Worm (Caenorhabditis elegans): Measurements from ENCODE around the gene Y71H2AM.11.

Gene Y71H2AM.11

DNA sequence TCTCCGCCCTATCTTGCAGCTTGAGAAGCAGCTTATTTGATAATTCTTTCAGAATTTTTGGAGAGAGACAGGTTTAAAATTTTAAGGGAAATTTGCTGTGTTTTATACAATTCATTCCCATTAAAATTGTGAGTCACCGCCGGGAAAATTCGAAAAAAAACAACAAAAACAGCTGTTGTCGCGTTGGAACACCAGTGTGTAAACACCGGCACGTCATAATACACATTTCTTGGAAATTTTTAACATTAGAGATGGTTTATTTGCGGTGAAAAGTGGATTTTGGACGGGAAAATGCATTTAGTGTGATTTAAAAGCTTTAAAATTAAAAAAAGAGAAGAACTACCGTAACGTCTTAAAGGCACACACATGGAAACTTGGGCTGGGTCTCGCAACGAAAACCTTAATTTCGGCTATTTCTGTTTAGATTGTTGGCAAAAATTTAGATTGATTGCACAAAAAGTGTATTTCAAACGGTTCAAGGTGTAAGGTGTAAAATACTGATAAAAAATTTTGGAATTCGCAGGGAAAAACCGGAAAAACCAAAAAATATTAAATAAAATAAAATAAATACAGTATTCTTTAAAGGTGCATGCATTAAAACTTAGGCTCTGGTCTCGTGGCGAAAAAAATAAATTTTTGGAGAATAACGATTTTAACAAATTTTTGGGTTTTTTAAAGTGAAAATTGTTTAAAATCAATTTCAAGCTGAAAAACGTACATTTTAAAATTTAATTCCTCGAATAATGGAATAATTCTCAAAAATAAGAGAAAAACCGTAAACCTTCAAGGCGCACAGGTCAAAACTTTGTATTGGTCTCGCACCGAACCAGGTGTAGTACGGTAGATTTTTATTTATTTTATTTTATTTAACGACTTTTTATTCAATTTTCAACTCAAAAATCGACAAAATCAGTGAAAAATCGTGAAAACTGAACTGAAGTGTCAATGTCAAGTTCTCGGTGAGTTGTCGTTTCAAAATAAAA is 620 bp upstream of the Y71H2AM.11 start, which contains the start of gene cosa-1 (continued):
- TF ChIP-seq pbrm-1 (GFP tag; IDR thresholded peaks at IDR 0.05) (no peak), madf-3 (GFP tag; IDR thresholded peaks at IDR 0.05) (no peak), sptf-2 (GFP tag; optimal IDR thresholded peaks at IDR 0.05) (no peak), B0035.1 (tag; optimal IDR thresholded peaks at IDR 0.05) (no peak), let-526 (GFP tag; IDR thresholded peaks at IDR 0.05) (no peak), F49E8.2 (tag; optimal IDR thresholded peaks at IDR 0.05; ENCODE audit: insufficient read depth) (no peak), snpc-1.1 (tag; optimal IDR thresholded peaks at IDR 0.05; ENCODE audit: insufficient read depth) (no peak), egl-18 (GFP tag; IDR thresholded peaks at IDR 0.05) (no peak), him-1 (tag; optimal IDR thresholded peaks at IDR 0.05) (no peak), ama-1 (optimal IDR thresholded peaks at IDR 0.05) (no peak), ama-1 (GFP tag; optimal IDR thresholded peaks at IDR 0.05) (no peak), lsl-1 (GFP tag; optimal IDR thresholded peaks at IDR 0.05) (peak; percentile 99), akir-1 (GFP tag; optimal IDR thresholded peaks at IDR 0.05) (no peak), let-607 (tag; optimal IDR thresholded peaks at IDR 0.05) (peak in 1 of 2 experiments; percentile 56)

DNA sequence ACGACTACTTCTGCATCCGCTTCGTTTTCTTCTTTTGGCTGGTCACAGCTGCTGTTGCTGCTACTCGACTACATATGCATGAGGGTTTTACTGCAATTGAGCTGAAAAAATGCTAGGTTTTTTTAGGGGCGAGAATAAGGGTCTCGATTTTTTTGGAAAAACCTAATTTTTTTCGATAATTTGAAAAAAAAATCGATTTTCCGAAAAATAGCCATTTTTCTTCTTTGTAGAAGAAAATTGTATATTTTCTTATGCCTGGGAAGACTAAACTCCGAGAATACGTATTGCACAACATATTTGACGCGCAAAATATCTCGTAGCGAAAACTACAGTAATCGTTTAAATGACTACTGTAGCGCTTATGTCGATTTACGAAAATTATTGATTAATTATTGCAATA is 8.4 kb downstream of the Y71H2AM.11 start, which contains the start of gene tmem-132:
Gene tmem-132 (minus strand): TSS at position 101 of the 400 bp plus-strand sequence.
- TF ChIP-seq unc-130 (GFP tag; optimal IDR thresholded peaks at IDR 0.05) (no peak), mcd-1 (GFP tag; IDR thresholded peaks at IDR 0.05) (peak; percentile 22; the same call in 1 of the 2 replicates)

DNA sequence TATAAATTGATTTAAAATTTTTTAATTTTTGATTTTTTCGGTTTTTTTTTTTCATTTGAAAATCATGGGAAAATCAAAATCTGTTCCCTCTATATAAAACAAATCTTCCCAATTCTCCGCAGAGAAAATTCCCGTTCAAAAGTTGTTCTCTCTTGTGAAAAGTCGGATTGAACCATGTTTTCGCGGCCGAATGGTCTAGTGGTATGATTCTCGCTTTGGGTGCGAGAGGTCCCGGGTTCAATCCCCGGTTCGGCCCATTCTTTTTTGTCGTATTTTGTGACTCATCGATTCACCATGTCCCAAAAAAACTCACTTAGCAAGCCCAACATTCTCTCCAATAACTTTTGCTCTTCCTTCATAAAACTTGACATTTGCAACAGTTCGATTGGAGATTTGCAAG is 13.4 kb downstream of the Y71H2AM.11 start:
- TF ChIP-seq F37B4.10 (GFP tag; IDR thresholded peaks at IDR 0.05), result no peak
- no peak for TF ChIP-seq lag-1 (GFP tag; IDR thresholded peaks at IDR 0.05)
- TF ChIP-seq die-1 (tag; optimal IDR thresholded peaks at IDR 0.05), result peak; percentile 66
- no peak for TF ChIP-seq F23B12.7 (tag; optimal IDR thresholded peaks at IDR 0.05; ENCODE audit: insufficient read depth)
- TF ChIP-seq tbx-9 (tag; optimal IDR thresholded peaks at IDR 0.05; ENCODE audit: borderline replicate concordance), result no peak
- peak; percentile 88 for TF ChIP-seq tbp1 (GFP tag; optimal IDR thresholded peaks at IDR 0.05)
- TF ChIP-seq nfya-1 (tag; optimal IDR thresholded peaks at IDR 0.05; ENCODE audit: borderline replicate concordance, insufficient read depth), result no peak
- no peak for TF ChIP-seq repo-1 (tag; optimal IDR thresholded peaks at IDR 0.05)
- TF ChIP-seq F55B11.4 (tag; optimal IDR thresholded peaks at IDR 0.05; ENCODE audit: borderline replicate concordance, insufficient read depth), result no peak
- TF ChIP-seq egl-18 (GFP tag; IDR thresholded peaks at IDR 0.05), result no peak
- TF ChIP-seq nhr-120 (GFP tag; IDR thresholded peaks at IDR 0.05), result no peak
- TF ChIP-seq lin-35 (GFP tag; optimal IDR thresholded peaks at IDR 0.05), result no peak
- no peak for TF ChIP-seq mcd-1 (GFP tag; IDR thresholded peaks at IDR 0.05)
- no peak for TF ChIP-seq attf-6 (GFP tag; IDR thresholded peaks at IDR 0.05)
- no peak for TF ChIP-seq ztf-26 (tag; optimal IDR thresholded peaks at IDR 0.05)
- no peak for TF ChIP-seq snpc-1.1 (tag; optimal IDR thresholded peaks at IDR 0.05; ENCODE audit: insufficient read depth)
- no peak for TF ChIP-seq B0019.2 (GFP tag; conservative IDR thresholded peaks at IDR 0.05)
- TF ChIP-seq T07F8.4 (tag; optimal IDR thresholded peaks at IDR 0.05), result peak; percentile 23
- no peak for TF ChIP-seq sdz-38 (tag; optimal IDR thresholded peaks at IDR 0.05)
- TF ChIP-seq nhr-27 (tag; optimal IDR thresholded peaks at IDR 0.05), result no peak
- TF ChIP-seq mes-4 (tag; optimal IDR thresholded peaks at IDR 0.05), result no peak
- peak; percentile 64 for TF ChIP-seq rpc-1 (optimal IDR thresholded peaks at IDR 0.05)
- TF ChIP-seq rpc-1 (tag; optimal IDR thresholded peaks at IDR 0.05), result peak; percentile 85
- no peak for TF ChIP-seq lin-40 (tag; optimal IDR thresholded peaks at IDR 0.05)
- no peak for TF ChIP-seq ztf-22 (GFP tag; optimal IDR thresholded peaks at IDR 0.05)
- no peak for TF ChIP-seq dpff-1 (tag; optimal IDR thresholded peaks at IDR 0.05)
- TF ChIP-seq him-1 (tag; optimal IDR thresholded peaks at IDR 0.05), result peak; percentile 62
- TF ChIP-seq C17E4.6 (GFP tag; IDR thresholded peaks at IDR 0.05), result no peak
- TF ChIP-seq hlh-26 (GFP tag; conservative IDR thresholded peaks at IDR 0.05), result no peak
- no peak for TF ChIP-seq F49E8.2 (tag; optimal IDR thresholded peaks at IDR 0.05; ENCODE audit: insufficient read depth)
- TF ChIP-seq lsl-1 (GFP tag; optimal IDR thresholded peaks at IDR 0.05), result peak; percentile 43
- TF ChIP-seq pbrm-1 (GFP tag; IDR thresholded peaks at IDR 0.05), result no peak
- TF ChIP-seq hmg-1.2 (GFP tag; IDR thresholded peaks at IDR 0.05), result no peak

All from whole organism, young adult.